Worm (Caenorhabditis elegans) whole organism, L4/young adult: Measurements from ENCODE around the gene srd-28.

Source experiments
- W03F9.2 ChIP-seq: fragments of 150-350 bp; optimal IDR thresholded peaks from 2 replicates; lab custom pipeline; 2014; ENCODE audit warnings: missing biosample characterization, missing genetic modification characterization
- dao-5 ChIP-seq: sonication (generic microtip); optimal IDR thresholded peaks from 2 replicates; lab custom pipeline; 2016; ENCODE audit warnings: missing genotype, missing genetic modification characterization, moderate library complexity, missing compliant biosample characterization

DNA sequence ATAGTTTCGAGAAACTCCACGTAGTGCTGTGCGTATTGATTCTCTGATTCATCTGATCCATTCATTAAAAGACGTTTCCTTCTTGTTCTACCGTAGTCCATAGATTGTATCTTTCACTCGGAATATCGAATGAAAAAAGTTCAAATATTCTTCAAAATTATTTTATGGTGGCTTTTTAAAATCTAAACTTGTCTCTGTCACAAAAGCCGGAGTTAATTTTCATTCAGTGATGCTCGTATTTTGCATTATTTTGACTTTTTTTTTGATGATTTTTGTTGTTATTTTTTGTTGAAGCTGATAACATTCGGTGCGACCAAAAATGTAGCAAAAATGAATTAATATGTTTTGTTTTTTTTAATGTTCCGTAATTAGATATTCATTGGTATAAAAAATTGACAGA lies 14.7 kb upstream of the srd-28 start, which contains the start of gene nhr-164:
- TF ChIP-seq W03F9.2 (tag; lab: Kevin White, UChicago), result no peak
- TF ChIP-seq dao-5 (tag; lab: Kevin White, UChicago), result no peak
